Fruit fly (Drosophila melanogaster): ENCODE data around the gene CG1637.

CG1637 gene

DNA sequence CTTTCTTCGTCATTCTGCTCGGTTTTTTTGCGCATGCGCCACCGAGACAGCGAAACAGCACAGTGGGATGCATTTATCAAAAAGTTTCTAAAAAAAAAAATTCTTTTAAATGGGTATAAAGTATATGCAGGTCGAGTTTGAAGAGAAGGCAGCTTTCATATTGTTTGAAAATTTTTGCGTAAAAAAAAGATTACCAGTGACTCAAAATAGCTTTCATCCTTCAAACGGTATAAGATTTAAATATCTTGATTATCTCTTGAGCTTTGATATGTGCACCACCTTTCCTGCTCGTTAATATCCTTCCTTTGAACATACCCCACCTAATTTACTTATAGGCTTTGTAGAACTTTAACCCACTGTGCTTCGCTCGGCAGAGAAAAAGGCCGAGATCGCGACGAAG is 27.4 kb upstream of the CG1637 start (continued):
- no peak for TF ChIP-seq run (tag; optimal IDR thresholded peaks at IDR 0.05)
- TF ChIP-seq CG1792 (GFP tag; optimal IDR thresholded peaks at IDR 0.05): peak; percentile 34
- peak; percentile 19 for TF ChIP-seq en (GFP tag; optimal IDR thresholded peaks at IDR 0.05)
- peak; percentile 48 for TF ChIP-seq Spps (tag; optimal IDR thresholded peaks at IDR 0.05)
- no peak for TF ChIP-seq CG43689 (GFP tag; IDR thresholded peaks at IDR 0.05)
- peak; percentile 32 for TF ChIP-seq Fer1 (GFP tag; optimal IDR thresholded peaks at IDR 0.05)
- TF ChIP-seq tap (tag; optimal IDR thresholded peaks at IDR 0.05): no peak
- TF ChIP-seq ewg (GFP tag; optimal IDR thresholded peaks at IDR 0.05): peak; percentile 65
- no peak for TF ChIP-seq CG15073 (GFP tag; optimal IDR thresholded peaks at IDR 0.05)
- TF ChIP-seq kah (GFP tag; optimal IDR thresholded peaks at IDR 0.05): no peak
- no peak for TF ChIP-seq HmgZ (tag; optimal IDR thresholded peaks at IDR 0.05)
- peak; percentile 28 for TF ChIP-seq btn (GFP tag; optimal IDR thresholded peaks at IDR 0.05)
- TF ChIP-seq fru (optimal IDR thresholded peaks at IDR 0.05): no peak
- TF ChIP-seq Hey (tag; optimal IDR thresholded peaks at IDR 0.05): no peak
- TF ChIP-seq row (GFP tag; IDR thresholded peaks at IDR 0.05): peak; percentile 55; the same call in 2 of the 3 replicates
- TF ChIP-seq ac (GFP tag; optimal IDR thresholded peaks at IDR 0.05): no peak
- no peak for TF ChIP-seq vnd (GFP tag; IDR thresholded peaks at IDR 0.05; ENCODE audit: partially characterized antibody)
- peak; percentile 44 for TF ChIP-seq pum (GFP tag; optimal IDR thresholded peaks at IDR 0.05)
- TF ChIP-seq CG33213 (GFP tag; optimal IDR thresholded peaks at IDR 0.05): no peak
- no peak for TF ChIP-seq al (GFP tag; IDR thresholded peaks at IDR 0.05)
- no peak for TF ChIP-seq fd64A (GFP tag; optimal IDR thresholded peaks at IDR 0.05)
- TF ChIP-seq CG17328 (GFP tag; IDR thresholded peaks at IDR 0.05): peak; percentile 42
- TF ChIP-seq ab (GFP tag; optimal IDR thresholded peaks at IDR 0.05): no peak
- peak; percentile 26 for TF ChIP-seq CG10654 (GFP tag; optimal IDR thresholded peaks at IDR 0.05)
- TF ChIP-seq wdn (GFP tag; IDR thresholded peaks at IDR 0.05): peak; percentile 26; the same call in 1 of the 2 replicates
- no peak for TF ChIP-seq CG6683 (GFP tag; optimal IDR thresholded peaks at IDR 0.05)
- TF ChIP-seq jumu (GFP tag; optimal IDR thresholded peaks at IDR 0.05): peak; percentile 62
- TF ChIP-seq Hr3 (GFP tag; optimal IDR thresholded peaks at IDR 0.05): peak; percentile 49
- no peak for TF ChIP-seq sr (GFP tag; IDR thresholded peaks at IDR 0.05)
- TF ChIP-seq sug (tag; optimal IDR thresholded peaks at IDR 0.05): no peak
- TF ChIP-seq Hr39 (optimal IDR thresholded peaks at IDR 0.05): no peak
- peak; percentile 61 for TF ChIP-seq Ptx1 (GFP tag; IDR thresholded peaks at IDR 0.05)
- peak; percentile 49 for TF ChIP-seq Meics (GFP tag; optimal IDR thresholded peaks at IDR 0.05)
- peak; percentile 70 for TF ChIP-seq odd (GFP tag; optimal IDR thresholded peaks at IDR 0.05)
- no peak for TF ChIP-seq Stat92E (GFP tag; optimal IDR thresholded peaks at IDR 0.05)
- peak; percentile 37 to 44 for TF ChIP-seq dpn (GFP tag; optimal IDR thresholded peaks at IDR 0.05)
- no peak for TF ChIP-seq CG4360 (GFP tag; IDR thresholded peaks at IDR 0.05)
- no peak for TF ChIP-seq prd (optimal IDR thresholded peaks at IDR 0.05)
- TF ChIP-seq prd (GFP tag; IDR thresholded peaks at IDR 0.05): peak; percentile 69
- TF ChIP-seq CG7372 (GFP tag; IDR thresholded peaks at IDR 0.05): no peak
- no peak for TF ChIP-seq CG16813 (GFP tag; IDR thresholded peaks at IDR 0.05; ENCODE audit: partially characterized antibody)
- TF ChIP-seq mld (GFP tag; IDR thresholded peaks at IDR 0.05; ENCODE audit: partially characterized antibody): no peak
- no peak for TF ChIP-seq CG9797 (GFP tag; optimal IDR thresholded peaks at IDR 0.05)
- peak; percentile 50 for TF ChIP-seq CG33557 (GFP tag; optimal IDR thresholded peaks at IDR 0.05)
- no peak for TF ChIP-seq stwl (tag; optimal IDR thresholded peaks at IDR 0.05)
- TF ChIP-seq hth (optimal IDR thresholded peaks at IDR 0.05): no peak
- no peak for TF ChIP-seq eyg (GFP tag; optimal IDR thresholded peaks at IDR 0.05)
- TF ChIP-seq Tbp (GFP tag; optimal IDR thresholded peaks at IDR 0.05): no peak
- no peak for TF ChIP-seq Dip2 (GFP tag; IDR thresholded peaks at IDR 0.05)
- TF ChIP-seq CG30403 (GFP tag; optimal IDR thresholded peaks at IDR 0.05): peak; percentile 71
- TF ChIP-seq dimm (GFP tag; IDR thresholded peaks at IDR 0.05): no peak
- TF ChIP-seq CG13775 (GFP tag; optimal IDR thresholded peaks at IDR 0.05): peak; percentile 64
- TF ChIP-seq Mrtf (GFP tag; IDR thresholded peaks at IDR 0.05): no peak
- peak; percentile 51 for TF ChIP-seq CG18476 (GFP tag; optimal IDR thresholded peaks at IDR 0.05)

Data from whole organism, embryonic.